Worm (Caenorhabditis elegans) whole organism, L3 larva: Measurements from ENCODE around the gene srbc-58.

Source experiments
- R02D3.7 ChIP-seq: fragments of 150-350 bp; optimal IDR thresholded peaks from 2 replicates; lab custom pipeline; 2014; ENCODE audit warnings: missing biosample characterization, missing genetic modification characterization
- ama-1 ChIP-seq: fragments of 150-350 bp; optimal IDR thresholded peaks from 2 replicates; lab custom pipeline; 2018
- ceh-16 ChIP-seq: sonication (generic microtip); optimal IDR thresholded peaks from 2 replicates; lab custom pipeline; 2017; ENCODE audit warnings: missing biosample characterization, missing genetic modification characterization
- ceh-82 ChIP-seq: fragments of 150-350 bp; optimal IDR thresholded peaks from 2 replicates; lab custom pipeline; 2014; ENCODE audit warnings: missing biosample characterization, missing genetic modification characterization
- ceh-9 ChIP-seq: sonication (generic microtip); optimal IDR thresholded peaks from 2 replicates; lab custom pipeline; 2018; ENCODE audit warnings: missing biosample characterization, missing genetic modification characterization
- daf-12 ChIP-seq: fragments of 150-350 bp; optimal IDR thresholded peaks from 2 replicates; lab custom pipeline; 2014; ENCODE audit warnings: missing biosample characterization, missing genetic modification reagents, missing genetic modification characterization
- egl-27 ChIP-seq: sonication (generic microtip); optimal IDR thresholded peaks from 4 replicates; lab custom pipeline; 2017; ENCODE audit warnings: missing biosample characterization, missing genetic modification reagents, missing genetic modification characterization
- elt-1 ChIP-seq: fragments of 150-350 bp; optimal IDR thresholded peaks from 2 replicates; lab custom pipeline; 2014; ENCODE audit warnings: missing biosample characterization, missing genetic modification characterization
- elt-2 ChIP-seq: sonication (generic microtip); optimal IDR thresholded peaks from 2 replicates; lab custom pipeline; 2016; ENCODE audit warnings: missing genetic modification reagents, mild to moderate bottlenecking, missing genetic modification characterization, missing compliant biosample characterization
- elt-3 ChIP-seq, 3 experiments: fragments of 150-350 bp in 1 of 3; sonication (generic microtip) in 2 of 3; optimal IDR thresholded peaks; 2 replicates in 2 of 3; 4 replicates in 1 of 3; lab custom pipeline; 2014 to 2017; ENCODE audit warnings: missing biosample characterization in 3 of 3, missing genetic modification characterization in 3 of 3
- eor-1 ChIP-seq, 2 experiments: fragments of 150-350 bp; optimal IDR thresholded peaks; 2 replicates each; lab custom pipeline; 2014 to 2018; ENCODE audit warnings: missing biosample characterization in 2 of 2, missing genetic modification characterization in 2 of 2
- fkh-10 ChIP-seq: sonication (generic microtip); optimal IDR thresholded peaks from 2 replicates; lab custom pipeline; 2017; ENCODE audit warnings: missing biosample characterization, missing genetic modification reagents, missing genetic modification characterization
- fkh-2 ChIP-seq: fragments of 150-350 bp; optimal IDR thresholded peaks from 2 replicates; lab custom pipeline; 2014; ENCODE audit warnings: missing biosample characterization, missing genetic modification reagents, missing genetic modification characterization
- fos-1 ChIP-seq: fragments of 150-350 bp; optimal IDR thresholded peaks from 2 replicates; lab custom pipeline; 2014; ENCODE audit warnings: missing biosample characterization, missing genetic modification characterization
- hmg-11 ChIP-seq: sonication (generic microtip); optimal IDR thresholded peaks from 2 replicates; lab custom pipeline; 2016; ENCODE audit warnings: missing genetic modification characterization, missing compliant biosample characterization
- lin-15B ChIP-seq: fragments of 150-350 bp; optimal IDR thresholded peaks from 2 replicates; lab custom pipeline; 2014; ENCODE audit warnings: missing biosample characterization, missing genetic modification characterization
- lin-39 ChIP-seq: fragments of 150-350 bp; optimal IDR thresholded peaks from 2 replicates; lab custom pipeline; 2018; ENCODE audit warnings: missing biosample characterization, missing genetic modification reagents, missing genetic modification characterization
- lsy-12 ChIP-seq: sonication (generic microtip); optimal IDR thresholded peaks from 2 replicates; lab custom pipeline; 2016; ENCODE audit warnings: mild to moderate bottlenecking, missing genetic modification characterization, missing compliant biosample characterization
- mdl-1 ChIP-seq: fragments of 150-350 bp; optimal IDR thresholded peaks from 2 replicates; lab custom pipeline; 2014; ENCODE audit warnings: missing biosample characterization, missing genetic modification characterization
- mml-1 ChIP-seq: fragments of 150-350 bp; sonication (generic microtip); optimal IDR thresholded peaks from 3 replicates; lab custom pipeline; 2014; ENCODE audit warnings: missing biosample characterization, missing genetic modification characterization
- nfya-1 ChIP-seq: sonication (generic microtip); optimal IDR thresholded peaks from 2 replicates; lab custom pipeline; 2017; ENCODE audit warnings: missing genetic modification characterization, mild to moderate bottlenecking, missing compliant biosample characterization, antibody characterized with exemption, moderate library complexity; ENCODE audit not compliant: insufficient read depth
- nhr-11 ChIP-seq: fragments of 150-350 bp; optimal IDR thresholded peaks from 2 replicates; lab custom pipeline; 2014; ENCODE audit warnings: missing biosample characterization, missing genetic modification characterization
- nhr-12 ChIP-seq: fragments of 150-350 bp; optimal IDR thresholded peaks from 2 replicates; lab custom pipeline; 2014; ENCODE audit warnings: missing biosample characterization, missing genetic modification characterization
- nhr-23 ChIP-seq: fragments of 150-350 bp; optimal IDR thresholded peaks from 2 replicates; lab custom pipeline; 2014; ENCODE audit warnings: missing biosample characterization, missing genetic modification reagents, missing genetic modification characterization
- nhr-237 ChIP-seq: fragments of 150-350 bp; optimal IDR thresholded peaks from 2 replicates; lab custom pipeline; 2014; ENCODE audit warnings: missing biosample characterization, missing genetic modification characterization
- nhr-25 ChIP-seq: sonication (generic microtip); optimal IDR thresholded peaks from 2 replicates; lab custom pipeline; 2017; ENCODE audit warnings: missing biosample characterization, missing genetic modification characterization
- nhr-28 ChIP-seq: fragments of 150-350 bp; optimal IDR thresholded peaks from 2 replicates; lab custom pipeline; 2014; ENCODE audit warnings: missing biosample characterization, missing genetic modification characterization
- nhr-43 ChIP-seq: sonication (generic microtip); optimal IDR thresholded peaks from 2 replicates; lab custom pipeline; 2016; ENCODE audit warnings: mild to moderate bottlenecking, missing genetic modification characterization, missing compliant biosample characterization; ENCODE audit not compliant: poor library complexity, severe bottlenecking
- nhr-67 ChIP-seq: fragments of 150-350 bp; optimal IDR thresholded peaks from 2 replicates; lab custom pipeline; 2014; ENCODE audit warnings: missing biosample characterization, missing genetic modification characterization
- nhr-76 ChIP-seq: fragments of 150-350 bp; sonication (generic microtip); optimal IDR thresholded peaks from 5 replicates; lab custom pipeline; 2014; ENCODE audit warnings: missing biosample characterization, missing genetic modification characterization
- pha-4 ChIP-seq: fragments of 150-350 bp; optimal IDR thresholded peaks from 2 replicates; lab custom pipeline; 2014; ENCODE audit warnings: missing biosample characterization, missing genetic modification reagents, missing genetic modification characterization
- skn-1 ChIP-seq: fragments of 150-350 bp; optimal IDR thresholded peaks from 2 replicates; lab custom pipeline; 2014; ENCODE audit warnings: missing biosample characterization, missing genetic modification characterization
- snpc-4 ChIP-seq: fragments of 150-350 bp; optimal IDR thresholded peaks from 2 replicates; lab custom pipeline; 2014; ENCODE audit warnings: missing biosample characterization, missing genetic modification characterization
- tbx-2 ChIP-seq: sonication (generic microtip); optimal IDR thresholded peaks from 2 replicates; lab custom pipeline; 2016; ENCODE audit warnings: mild to moderate bottlenecking, missing genetic modification characterization, missing compliant biosample characterization
- unc-39 ChIP-seq: sonication (generic microtip); optimal IDR thresholded peaks from 4 replicates; lab custom pipeline; 2017; ENCODE audit warnings: missing biosample characterization, missing genetic modification characterization
- unc-62 ChIP-seq: fragments of 150-350 bp; sonication (generic microtip); optimal IDR thresholded peaks from 4 replicates; lab custom pipeline; 2014; ENCODE audit warnings: missing biosample characterization, missing genetic modification reagents, missing genetic modification characterization
- ztf-11 ChIP-seq: fragments of 150-350 bp; optimal IDR thresholded peaks from 2 replicates; lab custom pipeline; 2014; ENCODE audit warnings: missing biosample characterization, missing genetic modification characterization
- ztf-4 ChIP-seq: fragments of 150-350 bp; optimal IDR thresholded peaks from 2 replicates; lab custom pipeline; 2014; ENCODE audit warnings: missing biosample characterization, missing genetic modification characterization

srbc-58 gene

DNA sequence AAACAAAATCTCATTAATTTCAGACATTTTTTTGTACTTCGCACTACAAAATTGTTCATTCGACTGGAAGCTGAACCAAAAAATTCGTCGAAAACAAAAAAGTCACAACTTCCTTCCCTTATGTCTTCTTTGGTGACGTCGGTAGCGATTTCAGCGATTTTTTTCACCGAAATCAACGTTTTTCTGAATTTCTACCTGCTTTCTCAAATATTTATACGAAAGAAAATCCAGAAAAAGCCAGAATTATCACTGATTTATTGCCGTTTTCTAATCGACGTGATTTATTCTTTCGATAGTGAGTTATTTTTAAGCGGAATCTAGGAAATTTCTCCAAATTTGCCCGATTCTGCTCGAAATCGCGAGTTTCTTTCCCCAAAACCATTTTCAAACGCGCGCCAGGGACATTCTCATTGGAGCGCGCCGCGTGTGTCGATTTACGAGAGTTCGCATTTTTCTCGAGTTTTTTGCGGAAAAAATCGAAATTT, at the start of gene srbc-58:
srbc-58 (plus strand) TSS at position 121 of the 485 bp plus-strand sequence.
- TF ChIP-seq nhr-12 (tag; lab: Kevin White, UChicago) (no peak), egl-27 (tag; lab: Kevin White, UChicago) (no peak), tbx-2 (tag; lab: Kevin White, UChicago) (peak; percentile 16), ztf-4 (no peak), nhr-23 (tag; lab: Kevin White, UChicago) (no peak), ceh-9 (tag; lab: Kevin White, UChicago) (no peak), ceh-82 (no peak), nhr-67 (no peak), snpc-4 (tag; lab: Kevin White, UChicago) (no peak), nhr-11 (tag; lab: Kevin White, UChicago) (no peak), fos-1 (tag; lab: Kevin White, UChicago) (no peak), R02D3.7 (tag; lab: Kevin White, UChicago) (peak; percentile 54), nfya-1 (tag; lab: Kevin White, UChicago) (no peak), daf-12 (tag; lab: Kevin White, UChicago) (no peak), nhr-25 (tag; lab: Kevin White, UChicago) (peak; percentile 25), fkh-10 (GFP tag; lab: Kevin White, UChicago) (no peak), ceh-16 (no peak), nhr-76 (no peak), elt-2 (tag; lab: Kevin White, UChicago) (peak; percentile 21), ama-1 (peak; percentile 93), hmg-11 (tag; lab: Kevin White, UChicago) (no peak), ztf-11 (no peak), mdl-1 (no peak), skn-1 (tag; lab: Kevin White, UChicago) (no peak), lsy-12 (tag; lab: Kevin White, UChicago) (no peak), nhr-237 (tag; lab: Kevin White, UChicago) (no peak), eor-1 (tag; optimal IDR thresholded peaks at IDR 0.05; lab: Kevin White, UChicago) (no peak), unc-62 (GFP tag; lab: Kevin White, UChicago) (no peak), unc-39 (tag; lab: Kevin White, UChicago) (no peak), pha-4 (tag; lab: Kevin White, UChicago) (peak; percentile 21), mml-1 (tag; lab: Kevin White, UChicago) (no peak), nhr-28 (no peak), lin-15B (tag; lab: Kevin White, UChicago) (no peak)

DNA sequence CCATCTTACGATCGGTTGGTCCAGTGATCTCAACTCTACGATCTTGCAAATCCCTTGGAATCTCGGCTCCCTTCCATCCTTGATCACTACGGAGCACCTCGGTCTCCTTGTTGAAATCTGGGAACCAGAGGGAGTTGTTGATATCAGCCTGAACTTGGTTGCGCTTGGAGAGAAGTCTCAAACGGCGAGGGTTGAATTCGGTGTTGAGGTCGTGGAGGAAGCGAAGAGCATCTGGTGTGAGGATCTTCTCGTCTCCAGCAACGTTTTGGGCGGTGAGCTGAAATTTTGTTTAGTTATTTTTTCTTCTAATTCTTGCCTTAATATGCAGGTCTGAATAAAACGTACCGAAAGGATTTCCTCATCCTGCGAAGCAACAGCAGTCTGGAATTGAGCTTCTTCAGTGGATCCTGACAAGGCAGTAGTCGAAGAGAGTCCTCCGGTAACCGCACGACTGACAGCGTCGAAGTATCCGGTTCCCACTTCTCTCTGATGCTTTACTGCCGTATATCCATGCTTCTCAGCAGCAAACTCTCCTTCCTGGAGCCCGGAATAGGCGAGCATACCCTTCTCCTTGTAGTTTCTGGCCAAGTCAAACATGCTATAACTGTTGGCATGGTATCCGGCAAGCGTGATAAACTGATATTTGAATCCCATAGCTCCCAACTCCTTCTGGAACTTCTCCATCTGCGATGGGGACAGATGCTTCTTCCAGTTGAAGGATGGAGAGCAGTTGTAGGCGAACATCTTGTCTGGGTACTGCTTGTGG, 48.8 kb upstream of the srbc-58 start:
- TF ChIP-seq nfya-1 (tag; lab: Kevin White, UChicago) (peak; percentile 18), ama-1 (peak; percentile 82), nhr-43 (tag; lab: Kevin White, UChicago) (peak; percentile 24), lin-39 (peak; percentile 38), elt-1 (tag; lab: Kevin White, UChicago) (no peak), nhr-23 (tag; lab: Kevin White, UChicago) (peak; percentile 5), elt-3 (tag; optimal IDR thresholded peaks at IDR 0.05; lab: Kevin White, UChicago) (peak in 1 of 3 experiments; percentile 53), nhr-25 (tag; lab: Kevin White, UChicago) (peak; percentile 2), ceh-9 (tag; lab: Kevin White, UChicago) (no peak), fkh-2 (tag; lab: Kevin White, UChicago) (no peak)
- TF ChIP-seq, all 47 proteins: peak for 7
